Worm (Caenorhabditis elegans) whole organism, L3 larva: Measurements from ENCODE around the gene K03B4.6.

Experiments used
- R02D3.7 ChIP-seq: fragments of 150-350 bp; optimal IDR thresholded peaks from 2 replicates; lab custom pipeline; 2014; ENCODE audit warnings: missing biosample characterization, missing genetic modification characterization
- ama-1 ChIP-seq: fragments of 150-350 bp; optimal IDR thresholded peaks from 2 replicates; lab custom pipeline; 2018
- ceh-28 ChIP-seq: fragments of 150-350 bp; optimal IDR thresholded peaks from 2 replicates; lab custom pipeline; 2014; ENCODE audit warnings: missing biosample characterization, missing genetic modification reagents, missing genetic modification characterization
- daf-12 ChIP-seq: fragments of 150-350 bp; optimal IDR thresholded peaks from 2 replicates; lab custom pipeline; 2014; ENCODE audit warnings: missing biosample characterization, missing genetic modification reagents, missing genetic modification characterization
- egl-27 ChIP-seq: sonication (generic microtip); optimal IDR thresholded peaks from 4 replicates; lab custom pipeline; 2017; ENCODE audit warnings: missing biosample characterization, missing genetic modification reagents, missing genetic modification characterization
- egl-5 ChIP-seq: fragments of 150-350 bp; optimal IDR thresholded peaks from 2 replicates; lab custom pipeline; 2017; ENCODE audit warnings: missing biosample characterization, missing genetic modification reagents, missing genetic modification characterization, inconsistent platforms
- elt-1 ChIP-seq: fragments of 150-350 bp; optimal IDR thresholded peaks from 2 replicates; lab custom pipeline; 2014; ENCODE audit warnings: missing biosample characterization, missing genetic modification characterization
- elt-2 ChIP-seq: sonication (generic microtip); optimal IDR thresholded peaks from 2 replicates; lab custom pipeline; 2016; ENCODE audit warnings: missing genetic modification reagents, mild to moderate bottlenecking, missing genetic modification characterization, missing compliant biosample characterization
- eor-1 ChIP-seq, 2 experiments: fragments of 150-350 bp; optimal IDR thresholded peaks; 2 replicates each; lab custom pipeline; 2014 to 2018; ENCODE audit warnings: missing biosample characterization in 2 of 2, missing genetic modification characterization in 2 of 2
- fkh-10 ChIP-seq: sonication (generic microtip); optimal IDR thresholded peaks from 2 replicates; lab custom pipeline; 2017; ENCODE audit warnings: missing biosample characterization, missing genetic modification reagents, missing genetic modification characterization
- fkh-2 ChIP-seq: fragments of 150-350 bp; optimal IDR thresholded peaks from 2 replicates; lab custom pipeline; 2014; ENCODE audit warnings: missing biosample characterization, missing genetic modification reagents, missing genetic modification characterization
- fos-1 ChIP-seq: fragments of 150-350 bp; optimal IDR thresholded peaks from 2 replicates; lab custom pipeline; 2014; ENCODE audit warnings: missing biosample characterization, missing genetic modification characterization
- jun-1 ChIP-seq: fragments of 150-350 bp; optimal IDR thresholded peaks from 2 replicates; lab custom pipeline; 2014; ENCODE audit warnings: missing biosample characterization, missing genetic modification reagents, missing genetic modification characterization
- lsy-12 ChIP-seq: sonication (generic microtip); optimal IDR thresholded peaks from 2 replicates; lab custom pipeline; 2016; ENCODE audit warnings: mild to moderate bottlenecking, missing genetic modification characterization, missing compliant biosample characterization
- mml-1 ChIP-seq: fragments of 150-350 bp; sonication (generic microtip); optimal IDR thresholded peaks from 3 replicates; lab custom pipeline; 2014; ENCODE audit warnings: missing biosample characterization, missing genetic modification characterization
- nfya-1 ChIP-seq: sonication (generic microtip); optimal IDR thresholded peaks from 2 replicates; lab custom pipeline; 2017; ENCODE audit warnings: missing genetic modification characterization, mild to moderate bottlenecking, missing compliant biosample characterization, antibody characterized with exemption, moderate library complexity; ENCODE audit not compliant: insufficient read depth
- nhr-23 ChIP-seq: fragments of 150-350 bp; optimal IDR thresholded peaks from 2 replicates; lab custom pipeline; 2014; ENCODE audit warnings: missing biosample characterization, missing genetic modification reagents, missing genetic modification characterization
- nhr-237 ChIP-seq: fragments of 150-350 bp; optimal IDR thresholded peaks from 2 replicates; lab custom pipeline; 2014; ENCODE audit warnings: missing biosample characterization, missing genetic modification characterization
- nhr-25 ChIP-seq: sonication (generic microtip); optimal IDR thresholded peaks from 2 replicates; lab custom pipeline; 2017; ENCODE audit warnings: missing biosample characterization, missing genetic modification characterization
- nhr-28 ChIP-seq: fragments of 150-350 bp; optimal IDR thresholded peaks from 2 replicates; lab custom pipeline; 2014; ENCODE audit warnings: missing biosample characterization, missing genetic modification characterization
- nhr-43 ChIP-seq: sonication (generic microtip); optimal IDR thresholded peaks from 2 replicates; lab custom pipeline; 2016; ENCODE audit warnings: mild to moderate bottlenecking, missing genetic modification characterization, missing compliant biosample characterization; ENCODE audit not compliant: poor library complexity, severe bottlenecking
- nhr-76 ChIP-seq: fragments of 150-350 bp; sonication (generic microtip); optimal IDR thresholded peaks from 5 replicates; lab custom pipeline; 2014; ENCODE audit warnings: missing biosample characterization, missing genetic modification characterization
- nhr-77 ChIP-seq: fragments of 150-350 bp; optimal IDR thresholded peaks from 2 replicates; lab custom pipeline; 2014; ENCODE audit warnings: missing biosample characterization, missing genetic modification characterization
- pha-4 ChIP-seq: fragments of 150-350 bp; optimal IDR thresholded peaks from 2 replicates; lab custom pipeline; 2014; ENCODE audit warnings: missing biosample characterization, missing genetic modification reagents, missing genetic modification characterization
- skn-1 ChIP-seq: fragments of 150-350 bp; optimal IDR thresholded peaks from 2 replicates; lab custom pipeline; 2014; ENCODE audit warnings: missing biosample characterization, missing genetic modification characterization
- snpc-4 ChIP-seq: fragments of 150-350 bp; optimal IDR thresholded peaks from 2 replicates; lab custom pipeline; 2014; ENCODE audit warnings: missing biosample characterization, missing genetic modification characterization
- tbx-2 ChIP-seq: sonication (generic microtip); optimal IDR thresholded peaks from 2 replicates; lab custom pipeline; 2016; ENCODE audit warnings: mild to moderate bottlenecking, missing genetic modification characterization, missing compliant biosample characterization
- unc-39 ChIP-seq: sonication (generic microtip); optimal IDR thresholded peaks from 4 replicates; lab custom pipeline; 2017; ENCODE audit warnings: missing biosample characterization, missing genetic modification characterization
- unc-62 ChIP-seq: fragments of 150-350 bp; sonication (generic microtip); optimal IDR thresholded peaks from 4 replicates; lab custom pipeline; 2014; ENCODE audit warnings: missing biosample characterization, missing genetic modification reagents, missing genetic modification characterization
- zag-1 ChIP-seq: fragments of 150-350 bp; optimal IDR thresholded peaks from 2 replicates; lab custom pipeline; 2014; ENCODE audit warnings: missing biosample characterization, missing genetic modification characterization
- ztf-11 ChIP-seq: fragments of 150-350 bp; optimal IDR thresholded peaks from 2 replicates; lab custom pipeline; 2014; ENCODE audit warnings: missing biosample characterization, missing genetic modification characterization

K03B4.6 gene

ce11 chrV:4686680-4687470, 10.9 kb upstream of the K03B4.6 start, which contains the start of gene taf-10 (continued):
- TF ChIP-seq nhr-43 (tag; lab: Kevin White, UChicago) = peak; percentile 54
- no peak for TF ChIP-seq nhr-77 (tag; lab: Kevin White, UChicago)
- TF ChIP-seq lsy-12 (tag; lab: Kevin White, UChicago) = no peak
- TF ChIP-seq fos-1 = no peak
- TF ChIP-seq nfya-1 (tag; lab: Kevin White, UChicago) = peak; percentile 77
- peak; percentile 25 for TF ChIP-seq elt-2 (tag; lab: Kevin White, UChicago)
- TF ChIP-seq tbx-2 (tag; lab: Kevin White, UChicago) = no peak
- TF ChIP-seq fkh-2 (tag; lab: Kevin White, UChicago) = no peak
- no peak for TF ChIP-seq skn-1 (tag; lab: Kevin White, UChicago)
- TF ChIP-seq unc-39 (tag; lab: Kevin White, UChicago) = no peak
- TF ChIP-seq, all 47 proteins: peak for 10

ce11 chrV:4684137-4684536, 8.1 kb upstream of the K03B4.6 start:
- TF ChIP-seq snpc-4 (tag; lab: Kevin White, UChicago) = no peak
- TF ChIP-seq nhr-28 (tag; lab: Kevin White, UChicago) = no peak
- TF ChIP-seq egl-27 (tag; lab: Kevin White, UChicago) = no peak
- no peak for TF ChIP-seq nhr-23 (tag; lab: Kevin White, UChicago)
- no peak for TF ChIP-seq nhr-43 (tag; lab: Kevin White, UChicago)
- no peak for TF ChIP-seq nhr-237

ce11 chrV:4681670-4682069, 5.7 kb upstream of the K03B4.6 start, which contains the start of gene K03B4.4:
Gene K03B4.4, plus strand, starts transcription at chrV:4681970.
- TF ChIP-seq ztf-11 (tag; lab: Kevin White, UChicago) (no peak), ama-1 (no peak)

ce11 chrV:4676812-4677211, 820 bp upstream of the K03B4.6 start:
- TF ChIP-seq ceh-28 = no peak
- TF ChIP-seq nfya-1 (tag; lab: Kevin White, UChicago) = peak; percentile 70
- TF ChIP-seq, all 47 proteins: peak for 1

ce11 chrV:4674506-4674905, 1.5 kb downstream of the K03B4.6 start, which contains the start of gene K03B4.8:
Gene K03B4.8, minus strand, starts transcription at chrV:4674606.
- TF ChIP-seq jun-1 (tag; lab: Kevin White, UChicago) (no peak), nhr-77 (tag; lab: Kevin White, UChicago) (no peak), skn-1 (tag; lab: Kevin White, UChicago) (no peak), elt-2 (tag; lab: Kevin White, UChicago) (no peak), nhr-43 (tag; lab: Kevin White, UChicago) (no peak), mml-1 (no peak), nhr-76 (no peak), R02D3.7 (tag; lab: Kevin White, UChicago) (no peak), daf-12 (tag; lab: Kevin White, UChicago) (no peak), pha-4 (no peak)

- no peak for TF ChIP-seq egl-5 (tag; lab: Kevin White, UChicago)
- TF ChIP-seq zag-1 = no peak
- no peak for TF ChIP-seq fkh-10 (GFP tag; lab: Kevin White, UChicago)
- TF ChIP-seq egl-27 (tag; lab: Kevin White, UChicago) = no peak
- TF ChIP-seq ztf-11 (tag; lab: Kevin White, UChicago) = no peak
- TF ChIP-seq elt-1 (tag; lab: Kevin White, UChicago) = no peak
- TF ChIP-seq eor-1 (tag; optimal IDR thresholded peaks at IDR 0.05; lab: Kevin White, UChicago) = no peak
- TF ChIP-seq nhr-25 = no peak
- TF ChIP-seq ceh-28 = no peak
- no peak for TF ChIP-seq unc-62
- no peak for TF ChIP-seq fkh-2 (tag; lab: Kevin White, UChicago)
- TF ChIP-seq tbx-2 (tag; lab: Kevin White, UChicago) = no peak
- TF ChIP-seq nfya-1 (tag; lab: Kevin White, UChicago) = no peak
These were observed 3.5 kb downstream of the K03B4.6 start, which contains the start of gene K03B4.9 for ce11 chrV:4672487-4672886. Gene K03B4.9, minus strand, starts transcription at chrV:4672587.
